Worm (Caenorhabditis elegans): ENCODE measurements around the gene F53F4.15.

- TF ChIP-seq him-1 (tag; optimal IDR thresholded peaks at IDR 0.05) (no peak), dao-5 (tag; optimal IDR thresholded peaks at IDR 0.05) (no peak), W03F9.2 (tag; optimal IDR thresholded peaks at IDR 0.05) (no peak)
Observed at ce11 chrV:13668337-13668736, 47.6 kb downstream of the F53F4.15 start.
